Worm (Caenorhabditis elegans): ENCODE measurements around the gene nifk-1.

ce11 chrIII:4665272-4665671, 27.8 kb downstream of the nifk-1 start, which contains the start of gene T23F11.4:
- TF ChIP-seq elt-2 (tag; optimal IDR thresholded peaks at IDR 0.05): no peak
- no peak for TF ChIP-seq hlh-15 (tag; optimal IDR thresholded peaks at IDR 0.05)
- TF ChIP-seq ceh-34 (tag; optimal IDR thresholded peaks at IDR 0.05): no peak
- TF ChIP-seq hlh-30 (tag; optimal IDR thresholded peaks at IDR 0.05; ENCODE audit: insufficient read depth): no peak
- TF ChIP-seq ceh-2 (tag; optimal IDR thresholded peaks at IDR 0.05): no peak
- no peak for TF ChIP-seq pha-4 (tag; optimal IDR thresholded peaks at IDR 0.05)
- TF ChIP-seq ceh-9 (tag; optimal IDR thresholded peaks at IDR 0.05): no peak
